Fruit fly (Drosophila melanogaster): ENCODE results near the gene CG32987.

Gene CG32987

DNA sequence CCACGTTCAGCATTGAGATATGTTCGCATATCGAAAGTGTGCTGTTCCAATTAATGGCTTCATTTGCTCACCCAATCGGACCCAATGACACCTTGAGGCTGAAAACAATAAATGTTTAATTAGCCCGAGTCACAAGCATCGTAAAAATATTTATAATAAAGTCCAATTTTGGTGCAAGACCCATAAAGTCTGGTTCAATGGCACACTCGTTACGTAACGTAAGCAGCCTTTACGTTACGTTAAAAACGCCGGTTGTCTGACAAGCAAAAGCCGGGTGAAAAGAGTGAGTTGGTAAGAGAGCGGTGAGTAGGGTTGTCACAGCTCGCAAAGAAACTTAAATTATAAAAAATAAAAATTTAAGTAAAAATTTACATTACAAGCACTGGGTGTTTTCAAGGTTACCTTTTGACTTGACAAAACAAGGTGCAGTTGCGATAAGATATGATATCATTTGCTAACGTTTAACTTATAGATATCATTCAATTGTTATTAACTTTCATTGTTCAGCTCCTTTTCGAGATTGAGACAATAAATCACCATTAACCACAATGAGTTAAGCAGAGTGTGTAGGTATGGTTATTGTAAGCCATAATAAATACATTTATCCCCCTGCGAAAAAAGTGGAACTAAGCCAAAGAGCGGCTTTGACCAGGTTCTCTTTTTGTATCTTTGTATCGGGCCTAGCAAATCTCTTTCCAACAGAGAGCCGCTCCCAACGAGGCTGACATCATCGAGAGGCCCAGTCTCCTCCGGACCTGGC, 34.5 kb downstream of the CG32987 start:
- TF ChIP-seq Dif (GFP tag; optimal IDR thresholded peaks at IDR 0.05; ENCODE audit: partially characterized antibody), result peak; percentile 49
- peak; percentile 55 for TF ChIP-seq woc (GFP tag; optimal IDR thresholded peaks at IDR 0.05)
- TF ChIP-seq dmrt93B (GFP tag; optimal IDR thresholded peaks at IDR 0.05), result peak; percentile 45
- TF ChIP-seq jim (GFP tag; optimal IDR thresholded peaks at IDR 0.05), result no peak
- TF ChIP-seq foxo (GFP tag; optimal IDR thresholded peaks at IDR 0.05), result peak in 1 of 2 experiments; percentile 67
- no peak for TF ChIP-seq Myc (optimal IDR thresholded peaks at IDR 0.05)
- peak; percentile 30 for TF ChIP-seq CrebA (GFP tag; optimal IDR thresholded peaks at IDR 0.05; ENCODE audit: borderline replicate concordance)
- no peak for TF ChIP-seq Jra (GFP tag; optimal IDR thresholded peaks at IDR 0.05)
- TF ChIP-seq Vsx2 (GFP tag; optimal IDR thresholded peaks at IDR 0.05; ENCODE audit: partially characterized antibody), result no peak
- peak; percentile 74 for TF ChIP-seq Sp1 (GFP tag; optimal IDR thresholded peaks at IDR 0.05)
- no peak for TF ChIP-seq Hr78 (GFP tag; optimal IDR thresholded peaks at IDR 0.05)
- TF ChIP-seq br (GFP tag; optimal IDR thresholded peaks at IDR 0.05), result peak; percentile 73
- TF ChIP-seq Dfd (GFP tag; optimal IDR thresholded peaks at IDR 0.05), result no peak
- no peak for TF ChIP-seq GATAd (GFP tag; optimal IDR thresholded peaks at IDR 0.05)
- no peak for TF ChIP-seq pan (optimal IDR thresholded peaks at IDR 0.05)
- TF ChIP-seq fru (GFP tag; optimal IDR thresholded peaks at IDR 0.05), result peak; percentile 71
- peak; percentile 74 for TF ChIP-seq ey (GFP tag; optimal IDR thresholded peaks at IDR 0.05)
- no peak for TF ChIP-seq CG32264 (GFP tag; optimal IDR thresholded peaks at IDR 0.05)
- TF ChIP-seq brk (GFP tag; optimal IDR thresholded peaks at IDR 0.05), result peak; percentile 59
- no peak for TF ChIP-seq Mio (GFP tag; optimal IDR thresholded peaks at IDR 0.05)
- TF ChIP-seq Rel (GFP tag; optimal IDR thresholded peaks at IDR 0.05), result peak; percentile 71
- TF ChIP-seq Rel (tag; optimal IDR thresholded peaks at IDR 0.05), result no peak
- no peak for TF ChIP-seq Abd-B (GFP tag; optimal IDR thresholded peaks at IDR 0.05)
- peak; percentile 61 for TF ChIP-seq sage (GFP tag; optimal IDR thresholded peaks at IDR 0.05)
- TF ChIP-seq OdsH (GFP tag; optimal IDR thresholded peaks at IDR 0.05), result peak; percentile 68
- TF ChIP-seq HLH106 (tag; optimal IDR thresholded peaks at IDR 0.05), result peak; percentile 81
- TF ChIP-seq lola (GFP tag; optimal IDR thresholded peaks at IDR 0.05), result no peak
- TF ChIP-seq h (GFP tag; optimal IDR thresholded peaks at IDR 0.05), result peak; percentile 69
- TF ChIP-seq rgr (GFP tag; optimal IDR thresholded peaks at IDR 0.05), result peak; percentile 54
- TF ChIP-seq dsf (GFP tag; optimal IDR thresholded peaks at IDR 0.05; ENCODE audit: borderline replicate concordance), result no peak
- TF ChIP-seq CG9705 (GFP tag; optimal IDR thresholded peaks at IDR 0.05), result peak; percentile 68
- TF ChIP-seq usp (GFP tag; optimal IDR thresholded peaks at IDR 0.05), result no peak
- peak; percentile 54 for TF ChIP-seq tai (GFP tag; optimal IDR thresholded peaks at IDR 0.05)
- peak; percentile 45 to 77 for TF ChIP-seq dl (GFP tag; optimal IDR thresholded peaks at IDR 0.05; ENCODE audit: insufficient read depth in 1 of 2, partially characterized antibody in 2 of 2)
- no peak for TF ChIP-seq Hr83 (GFP tag; optimal IDR thresholded peaks at IDR 0.05; ENCODE audit: poor library complexity, severe bottlenecking)
- TF ChIP-seq Hnf4 (GFP tag; optimal IDR thresholded peaks at IDR 0.05), result peak; percentile 15
- no peak for TF ChIP-seq N (GFP tag; optimal IDR thresholded peaks at IDR 0.05)
- TF ChIP-seq psq (GFP tag; optimal IDR thresholded peaks at IDR 0.05), result peak; percentile 48
- TF ChIP-seq sv (GFP tag; optimal IDR thresholded peaks at IDR 0.05), result peak; percentile 34

DNA sequence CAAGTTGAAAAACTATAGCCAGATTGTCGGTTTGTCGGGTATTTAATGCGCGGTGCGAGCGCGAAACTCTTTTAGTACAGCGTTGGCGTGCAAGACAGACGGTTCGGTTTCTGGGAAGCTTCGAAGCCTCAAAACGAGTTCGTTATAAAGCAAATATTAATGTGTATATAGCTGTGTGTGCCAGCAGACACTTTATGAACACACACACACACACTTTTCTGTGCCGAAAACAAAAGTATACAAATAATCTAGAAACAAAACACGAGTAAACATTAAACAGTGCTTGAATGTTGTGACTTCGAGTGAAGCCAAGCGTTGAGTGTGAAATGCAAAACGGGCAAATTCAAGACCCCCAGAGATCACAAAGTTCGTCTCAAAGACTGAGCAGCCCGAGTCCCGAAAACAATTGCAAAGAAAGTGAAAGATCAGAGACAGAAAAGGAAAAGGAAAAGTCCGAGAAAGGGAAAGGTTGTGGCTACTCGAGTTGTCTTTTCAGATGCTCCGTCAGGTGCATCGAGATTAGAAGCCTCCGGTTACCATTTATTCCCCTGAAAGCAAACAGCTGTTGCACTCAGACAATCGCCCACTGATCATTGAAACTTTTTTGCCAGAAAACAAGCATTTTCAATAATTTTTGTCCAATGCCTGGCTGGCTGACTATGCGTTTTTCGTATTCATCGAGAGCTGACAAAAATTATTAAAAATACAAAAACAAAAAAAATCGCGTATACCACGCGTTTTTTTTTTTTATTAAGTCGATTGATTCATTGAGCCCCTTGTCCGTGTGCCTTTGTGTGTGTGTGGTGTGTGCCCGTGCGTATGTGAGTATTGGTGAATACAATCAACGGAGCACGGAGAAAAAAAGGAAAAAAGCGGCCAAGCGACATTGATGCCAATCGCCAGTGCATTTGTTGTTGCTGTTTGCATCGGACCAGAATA, 35.4 kb downstream of the CG32987 start, which contains the start of gene CG34398:
Gene CG34398, plus strand, starts transcription at position 73 of the 939 bp plus-strand sequence.
- TF ChIP-seq Rel (GFP tag; optimal IDR thresholded peaks at IDR 0.05), result no peak
- TF ChIP-seq Rel (tag; optimal IDR thresholded peaks at IDR 0.05), result no peak
- peak; percentile 53 for TF ChIP-seq Hr83 (GFP tag; optimal IDR thresholded peaks at IDR 0.05; ENCODE audit: poor library complexity, severe bottlenecking)
- TF ChIP-seq woc (GFP tag; optimal IDR thresholded peaks at IDR 0.05), result peak; percentile 3
- peak; percentile 58 for TF ChIP-seq sage (GFP tag; optimal IDR thresholded peaks at IDR 0.05)
- peak; percentile 18 for TF ChIP-seq Vsx2 (GFP tag; optimal IDR thresholded peaks at IDR 0.05; ENCODE audit: partially characterized antibody)

Measured in whole organism, wandering third instar larva.